Worm (Caenorhabditis elegans) whole organism, midembryonic: ENCODE data around the gene F53F4.7.

ENCODE experiments used
- T22C8.4 ChIP-seq: fragments of 200-800 bp; sonication (Bioruptor generic); IDR thresholded peaks from 2 replicates; pipeline ENCODE4 v1.3.6; 2022; ENCODE audit warnings: missing genetic modification characterization, missing compliant biosample characterization
- cog-1 ChIP-seq: sonication (generic microtip); optimal IDR thresholded peaks from 2 replicates; lab custom pipeline; 2016; ENCODE audit warnings: missing genetic modification characterization, missing compliant biosample characterization
- flt-1 ChIP-seq: fragments of 200-800 bp; sonication (Bioruptor generic); IDR thresholded peaks from 2 replicates; pipeline ENCODE4 v1.3.6; 2022; ENCODE audit warnings: missing genetic modification characterization, missing compliant biosample characterization
- tab-1 ChIP-seq: fragments of 200-800 bp; sonication (Bioruptor generic); IDR thresholded peaks from 2 replicates; pipeline ENCODE4 v1.3.6; 2022; ENCODE audit warnings: missing genetic modification characterization, missing compliant biosample characterization
- ztf-29 ChIP-seq: fragments of 200-800 bp; sonication (Bioruptor generic); IDR thresholded peaks from 2 replicates; pipeline ENCODE4 v1.3.6; 2022; ENCODE audit warnings: missing genetic modification reagents, missing genetic modification characterization, missing compliant biosample characterization

ce11 chrV:13652322-13652721 lies 38.6 kb upstream of the F53F4.7 start:
- TF ChIP-seq cog-1 (tag; lab: Kevin White, UChicago): no peak
- no peak for TF ChIP-seq flt-1 (GFP tag; lab: Robert Waterston, UW)
- TF ChIP-seq tab-1 (GFP tag; lab: Robert Waterston, UW): no peak
- no peak for TF ChIP-seq T22C8.4 (GFP tag; lab: Robert Waterston, UW)
- no peak for TF ChIP-seq ztf-29 (GFP tag; lab: Robert Waterston, UW)
